Worm (Caenorhabditis elegans) whole organism, L4 larva: ENCODE measurements around the gene Y40B10A.11.

Source experiments
- ama-1 ChIP-seq: fragments of 150-350 bp; optimal IDR thresholded peaks from 2 replicates; lab custom pipeline; 2014; ENCODE audit warnings: inconsistent platforms, mixed read lengths
- arid-1 ChIP-seq: fragments of 200-800 bp; sonication (Bioruptor generic); conservative IDR thresholded peaks from 2 replicates; pipeline ENCODE4 v1.3.6; 2022; ENCODE audit warnings: missing genetic modification reagents, missing genetic modification characterization, missing compliant biosample characterization
- attf-4 ChIP-seq: sonication (generic microtip); optimal IDR thresholded peaks from 3 replicates; lab custom pipeline; 2017; ENCODE audit warnings: missing biosample characterization, missing genetic modification characterization
- madf-9 ChIP-seq: fragments of 200-800 bp; sonication (Bioruptor generic); conservative IDR thresholded peaks from 2 replicates; pipeline ENCODE4 v1.3.6; 2022; ENCODE audit warnings: missing genetic modification reagents, missing genetic modification characterization, missing compliant biosample characterization
- nhr-11 ChIP-seq: fragments of 150-350 bp; optimal IDR thresholded peaks from 2 replicates; lab custom pipeline; 2014; ENCODE audit warnings: missing biosample characterization, missing genetic modification characterization
- nhr-6 ChIP-seq: fragments of 150-350 bp; optimal IDR thresholded peaks from 2 replicates; lab custom pipeline; 2014; ENCODE audit warnings: missing biosample characterization, missing genetic modification characterization
- set-16 ChIP-seq: fragments of 200-800 bp; sonication (Bioruptor generic); IDR thresholded peaks from 2 replicates; pipeline ENCODE4 v1.3.6; 2022; ENCODE audit warnings: missing genetic modification reagents, missing genetic modification characterization, missing compliant biosample characterization
- unc-62 ChIP-seq, 3 experiments: fragments of 150-350 bp in 1 of 3; sonication (generic microtip); optimal IDR thresholded peaks in 2 of 3; peaks in 1 of 3; 1 replicate in 1 of 3; 2 replicates in 2 of 3; lab custom pipeline; 2014 to 2017; ENCODE audit warnings: missing biosample characterization in 3 of 3, missing genetic modification characterization in 3 of 3, missing genetic modification reagents in 3 of 3, missing genotype in 1 of 3
- zag-1 ChIP-seq: fragments of 150-350 bp; optimal IDR thresholded peaks from 2 replicates; lab custom pipeline; 2014; ENCODE audit warnings: missing biosample characterization, missing genetic modification characterization
- ztf-7 ChIP-seq: fragments of 150-350 bp; optimal IDR thresholded peaks from 2 replicates; lab custom pipeline; 2014; ENCODE audit warnings: missing biosample characterization, missing genetic modification characterization

DNA sequence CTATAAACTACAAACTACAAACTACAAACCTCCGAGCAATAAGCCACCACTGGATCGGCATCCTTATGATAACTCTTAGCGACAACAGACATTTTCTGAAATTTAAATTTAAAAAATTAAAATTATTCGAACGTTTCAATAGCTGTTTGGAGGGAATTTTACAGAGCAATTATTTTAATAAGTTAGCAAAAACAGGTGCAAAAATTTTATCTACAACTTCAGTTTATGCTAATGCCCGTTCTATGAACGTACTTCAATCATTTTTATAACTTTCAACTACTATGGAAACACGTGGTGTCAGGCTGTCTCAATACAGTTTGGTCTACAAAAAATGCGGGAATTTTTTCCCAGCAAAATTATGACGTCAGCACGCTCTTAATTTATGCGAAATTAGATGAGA is 2.1 kb upstream of the Y40B10A.11 start, which contains the start of gene comt-5:
- no peak for TF ChIP-seq nhr-6 (tag; lab: Kevin White, UChicago)
- no peak for TF ChIP-seq attf-4 (tag; lab: Kevin White, UChicago)
- TF ChIP-seq arid-1 (GFP tag; lab: Robert Waterston, UW) = no peak
- no peak for TF ChIP-seq madf-9 (GFP tag; lab: Robert Waterston, UW)
- no peak for TF ChIP-seq unc-62 (GFP tag; optimal IDR thresholded peaks at IDR 0.05 in 1 of 2; lab: Kevin White, UChicago)
- TF ChIP-seq unc-62 (tag; optimal IDR thresholded peaks at IDR 0.05; lab: Kevin White, UChicago) = no peak
- no peak for TF ChIP-seq nhr-11 (tag; lab: Kevin White, UChicago)
- TF ChIP-seq ama-1 = no peak
- no peak for TF ChIP-seq set-16 (GFP tag; lab: Robert Waterston, UW)
- no peak for TF ChIP-seq ztf-7 (tag; lab: Kevin White, UChicago)
- no peak for TF ChIP-seq zag-1 (tag; lab: Kevin White, UChicago)
